Fruit fly (Drosophila melanogaster): ENCODE data around the gene SrpRbeta.

SrpRbeta gene

dm6 chr3L:8701697-8702349 lies 18.2 kb downstream of the SrpRbeta start:
- no peak for TF ChIP-seq CG17801 (GFP tag; optimal IDR thresholded peaks at IDR 0.05; ENCODE audit: partially characterized antibody)

- TF ChIP-seq CG17801 (GFP tag; optimal IDR thresholded peaks at IDR 0.05; ENCODE audit: partially characterized antibody): no peak
These were observed 19.3 kb downstream of the SrpRbeta start for dm6 chr3L:8700643-8701208.

- no peak for TF ChIP-seq CG17801 (GFP tag; optimal IDR thresholded peaks at IDR 0.05; ENCODE audit: partially characterized antibody)
These were observed 19.9 kb downstream of the SrpRbeta start for dm6 chr3L:8700054-8700642.

dm6 chr3L:8699612-8700011 lies 20.4 kb downstream of the SrpRbeta start:
- TF ChIP-seq CG17801 (GFP tag; optimal IDR thresholded peaks at IDR 0.05; ENCODE audit: partially characterized antibody): no peak

- TF ChIP-seq CG17801 (GFP tag; optimal IDR thresholded peaks at IDR 0.05; ENCODE audit: partially characterized antibody): no peak
These were observed 21.4 kb downstream of the SrpRbeta start for dm6 chr3L:8698493-8699166.

dm6 chr3L:8697862-8698261 lies 22.2 kb downstream of the SrpRbeta start:
- TF ChIP-seq CG17801 (GFP tag; optimal IDR thresholded peaks at IDR 0.05; ENCODE audit: partially characterized antibody): peak; percentile 13

- TF ChIP-seq CG17801 (GFP tag; optimal IDR thresholded peaks at IDR 0.05; ENCODE audit: partially characterized antibody): peak; percentile 73
These were observed 23.5 kb downstream of the SrpRbeta start for dm6 chr3L:8696487-8696954.

- TF ChIP-seq CG17801 (GFP tag; optimal IDR thresholded peaks at IDR 0.05; ENCODE audit: partially characterized antibody): no peak
These were observed 24.1 kb downstream of the SrpRbeta start for dm6 chr3L:8695959-8696358.

dm6 chr3L:8693558-8694502 lies 26.2 kb downstream of the SrpRbeta start:
- TF ChIP-seq CG17801 (GFP tag; optimal IDR thresholded peaks at IDR 0.05; ENCODE audit: partially characterized antibody): no peak

dm6 chr3L:8691891-8692874 lies 27.8 kb downstream of the SrpRbeta start:
- TF ChIP-seq CG17801 (GFP tag; optimal IDR thresholded peaks at IDR 0.05; ENCODE audit: partially characterized antibody): peak; percentile 70

- no peak for TF ChIP-seq CG17801 (GFP tag; optimal IDR thresholded peaks at IDR 0.05; ENCODE audit: partially characterized antibody)
These were observed 29.4 kb downstream of the SrpRbeta start for dm6 chr3L:8690630-8691029.

dm6 chr3L:8689675-8690074 lies 30.4 kb downstream of the SrpRbeta start:
- TF ChIP-seq CG17801 (GFP tag; optimal IDR thresholded peaks at IDR 0.05; ENCODE audit: partially characterized antibody): no peak

- TF ChIP-seq CG17801 (GFP tag; optimal IDR thresholded peaks at IDR 0.05; ENCODE audit: partially characterized antibody): peak; percentile 30
These were observed 31.2 kb downstream of the SrpRbeta start for dm6 chr3L:8688694-8689291.
